Worm (Caenorhabditis elegans): ENCODE results near the gene T24H10.5.

- TF ChIP-seq dpl-1 (GFP tag; optimal IDR thresholded peaks at IDR 0.05) (no peak), hlh-17 (GFP tag; optimal IDR thresholded peaks at IDR 0.05; ENCODE audit: borderline replicate concordance) (no peak), unc-130 (tag; optimal IDR thresholded peaks at IDR 0.05) (no peak), fos-1 (tag; optimal IDR thresholded peaks at IDR 0.05) (no peak), lin-13 (GFP tag; optimal IDR thresholded peaks at IDR 0.05) (no peak), nhr-47 (tag; optimal IDR thresholded peaks at IDR 0.05) (no peak)
Observed at ce11 chrII:9083093-9083492, 17.8 kb upstream of the T24H10.5 start, which contains the start of gene sysm-1.

All from whole organism, L1 larva.